Fruit fly (Drosophila melanogaster): ENCODE results near the gene Shc.

The Shc gene

DNA sequence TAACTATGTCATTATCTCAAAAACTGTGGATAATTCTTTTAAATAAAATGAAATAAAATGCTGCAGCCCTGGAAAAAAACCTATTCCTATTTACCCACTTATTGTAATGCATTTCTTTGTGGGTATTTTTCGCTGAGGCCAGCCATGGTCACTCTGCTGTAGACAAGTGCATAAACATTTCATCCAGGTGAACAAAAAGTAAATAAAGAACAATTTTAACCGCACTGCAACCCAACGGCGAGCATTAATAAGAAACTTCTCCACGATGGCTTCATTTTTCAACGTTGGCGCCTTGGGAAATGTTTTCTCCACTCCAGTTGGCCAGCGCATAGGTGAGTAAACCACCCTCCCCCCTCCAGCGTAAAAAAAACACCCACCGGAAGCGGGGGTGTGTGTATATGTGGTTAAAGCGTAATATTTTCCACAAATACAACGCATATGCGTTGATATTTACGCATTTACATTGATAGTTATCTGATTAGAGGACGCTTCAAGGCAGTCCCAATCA, 20.0 kb downstream of the Shc start, which contains the start of gene CG3529:
CG3529 (plus strand) TSS at position 134 of the 508 bp plus-strand sequence.
- TF ChIP-seq noc (tag; optimal IDR thresholded peaks at IDR 0.05): peak; percentile 11

- TF ChIP-seq noc (tag; optimal IDR thresholded peaks at IDR 0.05): peak; percentile 64
Observed at dm6 chr3L:9447239-9447777, 20.5 kb downstream of the Shc start.

- TF ChIP-seq noc (tag; optimal IDR thresholded peaks at IDR 0.05): peak; percentile 56
Observed at dm6 chr3L:9451522-9452118, 24.8 kb downstream of the Shc start, which contains the start of the genes CG3448 and ghi. CG3448 (minus strand) TSS chr3L:9451572. ghi (plus strand) TSS chr3L:9451876.

dm6 chr3L:9452422-9452821, 25.6 kb downstream of the Shc start:
- TF ChIP-seq noc (tag; optimal IDR thresholded peaks at IDR 0.05): no peak

- TF ChIP-seq noc (tag; optimal IDR thresholded peaks at IDR 0.05): no peak
Observed at dm6 chr3L:9455819-9456388, 29.1 kb downstream of the Shc start, which contains the start of the genes phol and CG3552. phol (minus strand) TSS chr3L:9456281. CG3552 (plus strand) TSS chr3L:9456318.

DNA sequence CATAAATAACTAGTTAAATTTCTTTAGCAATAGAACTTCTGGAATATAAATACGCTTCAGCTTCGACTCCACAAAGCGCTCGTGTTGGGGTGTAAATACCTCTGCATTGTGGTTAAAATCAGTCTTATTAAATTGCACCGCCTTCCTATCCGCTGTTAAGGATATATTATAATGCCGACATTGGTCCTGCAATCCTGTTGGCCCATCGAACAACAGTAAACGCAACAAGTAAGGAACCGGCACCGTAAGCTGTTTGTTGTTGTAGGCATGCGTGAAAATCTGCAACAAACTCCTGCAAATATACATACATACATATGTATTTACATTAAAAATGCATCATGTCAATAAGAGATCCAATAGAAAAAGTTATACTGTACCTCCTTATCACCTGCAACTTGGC, 29.6 kb downstream of the Shc start:
- no peak for TF ChIP-seq noc (tag; optimal IDR thresholded peaks at IDR 0.05)

DNA sequence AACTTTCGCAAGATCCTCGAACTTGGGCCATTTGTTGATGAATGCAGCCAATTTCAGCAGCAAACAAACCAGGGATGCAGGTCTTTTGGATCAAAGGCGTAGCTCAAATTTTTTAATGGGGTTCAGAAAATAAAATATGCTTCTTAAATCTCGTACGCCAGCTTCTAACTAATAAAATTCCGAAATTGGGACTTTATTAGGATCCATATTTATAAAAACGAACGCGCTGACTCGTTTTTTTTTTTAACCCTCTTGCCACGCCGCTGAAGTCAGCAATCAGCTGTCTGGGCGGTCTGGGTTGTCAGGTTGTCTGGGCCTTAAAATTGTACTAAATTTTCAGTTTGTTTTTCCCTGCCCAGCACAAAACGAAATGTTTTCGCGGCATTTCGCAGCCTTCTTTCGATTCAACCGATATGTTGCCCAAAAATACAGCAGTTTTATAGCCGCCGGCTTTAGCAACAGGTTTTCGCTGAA, 30.8 kb downstream of the Shc start, which contains the start of gene CG3437:
CG3437 (minus strand) TSS at position 51 of the 474 bp plus-strand sequence.
- TF ChIP-seq noc (tag; optimal IDR thresholded peaks at IDR 0.05): peak; percentile 99

- peak; percentile 67 for TF ChIP-seq noc (tag; optimal IDR thresholded peaks at IDR 0.05)
Observed at dm6 chr3L:9460775-9461491, 34.1 kb downstream of the Shc start, which contains the start of the genes CG3434 and CG44838. CG3434 (minus strand) TSS chr3L:9460799. CG44838 (plus strand) TSS chr3L:9461050.

DNA sequence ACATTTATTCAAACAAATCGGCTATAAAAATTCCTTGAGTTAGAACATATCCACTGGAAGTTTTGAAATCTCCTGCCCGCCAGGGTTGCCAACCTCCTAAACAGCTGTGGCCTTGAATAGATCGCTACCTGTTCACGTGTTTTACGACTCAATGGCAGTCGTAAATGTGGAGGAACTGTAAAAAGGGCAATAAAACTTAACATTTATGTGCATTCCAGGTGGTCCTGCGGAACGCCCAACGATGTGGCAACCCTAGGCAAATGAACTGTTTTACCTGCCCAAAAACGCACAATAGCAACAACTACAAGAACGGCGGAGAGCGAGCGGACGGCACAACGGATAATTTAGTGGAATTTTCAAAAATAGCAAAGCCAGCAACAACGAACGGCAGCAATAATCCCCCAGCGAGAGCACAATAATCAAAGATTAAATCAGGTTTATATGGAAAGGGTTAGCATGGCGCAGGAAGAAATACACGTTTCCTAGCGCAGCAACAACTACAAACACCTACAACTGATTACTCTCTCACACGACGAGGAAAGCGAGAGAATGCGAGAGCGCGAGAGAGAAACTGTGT, 34.9 kb downstream of the Shc start:
- no peak for TF ChIP-seq noc (tag; optimal IDR thresholded peaks at IDR 0.05)

DNA sequence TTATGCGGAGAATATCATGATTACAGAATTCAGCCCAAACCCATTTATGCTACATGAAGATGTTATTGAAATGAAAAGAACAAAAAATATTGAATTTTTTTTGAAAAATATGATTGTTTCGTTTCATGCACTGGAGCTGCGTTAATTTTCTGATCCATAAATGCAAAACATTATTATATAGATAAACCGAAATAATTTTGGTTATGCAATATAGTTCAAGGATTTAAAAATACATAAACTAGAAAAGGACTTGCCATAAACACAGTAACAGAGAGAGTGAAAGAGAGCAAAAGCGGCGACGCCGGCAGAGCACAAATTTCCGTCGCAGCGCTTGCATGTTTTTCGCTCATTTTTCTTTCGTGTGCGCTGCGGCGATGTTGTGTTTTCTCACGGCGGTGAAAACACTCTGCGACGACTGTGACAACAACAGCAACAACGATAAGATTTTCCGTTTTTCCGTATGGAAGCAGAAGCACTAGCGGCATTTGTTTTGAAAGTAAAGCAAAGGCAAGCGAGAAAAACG, 35.5 kb downstream of the Shc start:
- peak; percentile 85 for TF ChIP-seq noc (tag; optimal IDR thresholded peaks at IDR 0.05)

DNA sequence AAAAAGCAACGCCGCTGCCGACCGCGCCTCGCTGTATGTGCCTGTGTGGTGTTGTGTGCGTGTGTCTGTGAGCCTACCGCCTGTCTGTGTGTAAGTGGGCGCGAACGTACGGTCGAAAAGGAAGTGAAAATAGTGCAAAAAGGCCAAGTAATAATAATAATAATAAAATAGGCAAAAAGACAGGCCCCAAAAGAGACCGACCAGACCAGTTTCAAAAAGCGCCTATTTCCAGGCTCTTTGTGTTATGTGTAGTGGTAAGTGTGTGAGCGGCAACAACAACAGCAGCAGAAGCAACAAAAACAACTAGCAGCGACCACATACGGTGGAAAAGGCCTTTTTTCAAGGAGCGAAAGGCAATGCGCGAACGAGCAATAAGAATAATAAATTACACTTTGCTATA, 36.0 kb downstream of the Shc start:
- TF ChIP-seq noc (tag; optimal IDR thresholded peaks at IDR 0.05): no peak

DNA sequence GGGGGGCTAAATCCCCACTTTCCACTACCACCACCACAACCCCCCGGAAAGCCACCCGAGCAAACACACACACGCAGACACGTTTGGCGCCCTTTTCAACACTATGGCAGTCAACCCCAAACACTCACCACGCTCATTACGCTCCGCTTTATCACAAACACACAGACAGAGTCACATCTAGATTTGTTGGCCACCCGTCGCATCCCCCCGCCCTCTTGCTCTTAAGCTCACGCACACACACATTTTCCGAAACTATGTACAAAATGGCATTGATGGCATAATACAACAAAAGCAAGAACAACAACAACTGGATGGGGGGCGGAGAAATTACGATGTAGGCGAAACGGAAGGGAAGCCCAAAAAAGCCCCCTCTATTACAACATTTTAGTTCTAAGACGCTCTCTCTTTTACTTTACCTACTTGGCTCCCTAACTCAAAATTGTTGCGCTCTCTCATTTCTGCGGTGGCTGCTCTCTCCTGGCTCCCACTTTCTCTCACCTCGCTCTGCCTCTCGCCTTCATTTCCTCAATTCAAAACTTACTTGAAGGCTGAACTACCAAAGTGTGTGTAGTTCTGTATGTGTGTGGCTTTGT, 38.9 kb downstream of the Shc start:
- TF ChIP-seq noc (tag; optimal IDR thresholded peaks at IDR 0.05): no peak

DNA sequence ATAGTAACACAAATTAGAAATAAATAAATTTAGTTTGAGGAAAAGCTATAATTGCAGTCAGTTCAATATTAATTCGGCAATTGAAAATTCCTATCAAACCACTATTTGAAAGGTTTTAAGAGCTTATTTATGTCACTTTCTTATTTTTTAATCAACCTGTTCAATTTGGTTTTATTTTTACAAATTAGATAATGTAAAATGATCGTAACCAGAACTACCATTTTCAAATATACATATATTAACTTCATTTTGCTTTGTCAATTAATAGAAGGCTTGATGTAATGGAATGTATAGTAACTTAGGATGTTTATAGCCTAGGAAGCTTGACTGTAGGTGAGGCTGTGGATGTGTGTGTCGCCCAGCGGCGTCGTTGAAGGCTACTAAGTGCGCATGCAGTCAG, 39.8 kb downstream of the Shc start:
- TF ChIP-seq noc (tag; optimal IDR thresholded peaks at IDR 0.05): peak; percentile 1

DNA sequence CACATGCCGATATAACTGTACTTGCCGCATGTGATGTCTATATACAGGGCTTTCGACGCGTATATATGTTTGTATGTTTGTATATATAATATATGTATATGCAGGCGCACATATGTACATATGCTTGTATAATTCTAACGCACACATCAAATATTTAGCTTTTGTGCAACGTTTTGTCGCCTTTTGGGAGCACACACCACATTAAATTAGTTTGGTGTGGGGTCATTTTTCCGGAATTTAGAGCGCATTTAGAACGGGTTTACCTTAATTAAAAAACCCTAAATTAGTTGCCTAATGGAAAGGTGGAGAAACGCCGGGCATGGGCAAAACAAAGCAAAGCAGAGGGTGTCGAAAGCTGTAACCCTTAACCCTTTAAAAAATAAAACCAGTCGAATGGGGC, 40.5 kb downstream of the Shc start:
- TF ChIP-seq noc (tag; optimal IDR thresholded peaks at IDR 0.05): no peak

- TF ChIP-seq noc (tag; optimal IDR thresholded peaks at IDR 0.05): no peak
Observed at dm6 chr3L:9467763-9468206, 41.0 kb downstream of the Shc start.

Measured in whole organism, larva.